Fruit fly (Drosophila melanogaster): Measurements from ENCODE around the gene hdm.

Gene hdm

DNA sequence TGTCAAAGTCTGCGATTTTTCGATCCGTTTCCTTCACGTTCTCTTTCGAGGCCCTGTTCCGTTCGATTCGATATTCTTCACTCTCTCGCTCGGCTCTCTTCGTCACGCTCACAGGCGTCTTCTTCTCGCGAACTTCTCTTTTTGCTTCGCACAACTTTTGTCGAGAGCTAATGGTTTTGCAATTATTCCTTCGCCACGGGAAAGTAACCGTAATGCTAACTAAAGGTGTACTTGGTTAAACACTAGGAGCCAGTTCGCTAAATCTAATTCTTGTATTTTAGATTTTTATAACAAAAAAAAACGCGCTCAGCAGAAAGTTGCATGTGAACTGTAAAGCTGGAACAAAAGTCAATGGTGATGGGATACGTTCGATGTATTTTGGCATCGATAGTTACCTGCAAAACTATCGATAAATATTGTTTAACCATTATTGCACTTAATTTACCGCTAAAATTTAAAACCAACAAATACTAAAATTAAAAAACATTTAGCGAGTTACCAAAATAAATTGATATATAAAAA lies 11.2 kb upstream of the hdm start, which contains the start of gene mahe (continued):
- TF ChIP-seq tll (GFP tag; optimal IDR thresholded peaks at IDR 0.05) (peak in 1 of 2 experiments; percentile 67), CG15514 (GFP tag; optimal IDR thresholded peaks at IDR 0.05) (peak; percentile 33), CG11696 (GFP tag; IDR thresholded peaks at IDR 0.05) (no peak), klu (GFP tag; IDR thresholded peaks at IDR 0.05) (no peak), CG6175 (GFP tag; IDR thresholded peaks at IDR 0.05) (no peak), schlank (tag; optimal IDR thresholded peaks at IDR 0.05) (no peak), pros (GFP tag; optimal IDR thresholded peaks at IDR 0.05) (peak; percentile 46), nerfin-2 (GFP tag; IDR thresholded peaks at IDR 0.05; ENCODE audit: partially characterized antibody) (peak; percentile 59; the same call in 1 of the 2 replicates), kah (GFP tag; optimal IDR thresholded peaks at IDR 0.05) (no peak), Meics (GFP tag; optimal IDR thresholded peaks at IDR 0.05) (no peak), CG14014 (GFP tag; IDR thresholded peaks at IDR 0.05) (no peak), dmrt11E (tag; optimal IDR thresholded peaks at IDR 0.05) (no peak), Awh (GFP tag; IDR thresholded peaks at IDR 0.05) (no peak), jing (GFP tag; optimal IDR thresholded peaks at IDR 0.05) (no peak), crp (GFP tag; optimal IDR thresholded peaks at IDR 0.05) (no peak), CG13424 (tag; optimal IDR thresholded peaks at IDR 0.05) (no peak), oc (tag; optimal IDR thresholded peaks at IDR 0.05) (no peak), cad (GFP tag; optimal IDR thresholded peaks at IDR 0.05) (no peak), CG2116 (GFP tag; optimal IDR thresholded peaks at IDR 0.05) (peak; percentile 91), CG4854 (GFP tag; optimal IDR thresholded peaks at IDR 0.05) (no peak), CG10274 (GFP tag; optimal IDR thresholded peaks at IDR 0.05) (no peak), BEAF-32 (GFP tag; optimal IDR thresholded peaks at IDR 0.05) (peak; percentile 84), CG7839 (tag; optimal IDR thresholded peaks at IDR 0.05) (no peak), Dad (GFP tag; optimal IDR thresholded peaks at IDR 0.05) (no peak), CG6272 (GFP tag; IDR thresholded peaks at IDR 0.05) (no peak), dan (GFP tag; IDR thresholded peaks at IDR 0.05) (no peak), CG18262 (tag; optimal IDR thresholded peaks at IDR 0.05) (no peak), disco-r (GFP tag; optimal IDR thresholded peaks at IDR 0.05) (no peak), vvl (GFP tag; IDR thresholded peaks at IDR 0.05) (peak; percentile 6; the same call in 1 of the 2 replicates), CG15696 (tag; optimal IDR thresholded peaks at IDR 0.05) (no peak), dmrt99B (tag; optimal IDR thresholded peaks at IDR 0.05) (no peak), CTCF (GFP tag; optimal IDR thresholded peaks at IDR 0.05) (no peak), CG17385 (GFP tag; optimal IDR thresholded peaks at IDR 0.05) (peak; percentile 49), CG7786 (GFP tag; optimal IDR thresholded peaks at IDR 0.05) (no peak), NK7.1 (GFP tag; optimal IDR thresholded peaks at IDR 0.05) (no peak), Scr (GFP tag; IDR thresholded peaks at IDR 0.05; ENCODE audit: partially characterized antibody) (peak; percentile 87), dysf (GFP tag; IDR thresholded peaks at IDR 0.05) (no peak), Stat92E (GFP tag; optimal IDR thresholded peaks at IDR 0.05) (no peak), CG12942 (GFP tag; optimal IDR thresholded peaks at IDR 0.05) (no peak), jigr1 (GFP tag; IDR thresholded peaks at IDR 0.05) (no peak; the same call in 2 of the 3 replicates), CG9876 (GFP tag; optimal IDR thresholded peaks at IDR 0.05) (no peak), chn (GFP tag; optimal IDR thresholded peaks at IDR 0.05) (no peak), CG17328 (GFP tag; IDR thresholded peaks at IDR 0.05) (no peak), Hr3 (GFP tag; optimal IDR thresholded peaks at IDR 0.05) (no peak), ATbp (GFP tag; optimal IDR thresholded peaks at IDR 0.05) (no peak), CG17802 (tag; optimal IDR thresholded peaks at IDR 0.05) (no peak), CG8388 (GFP tag; optimal IDR thresholded peaks at IDR 0.05) (no peak), Pdp1 (GFP tag; optimal IDR thresholded peaks at IDR 0.05) (peak in 1 of 2 experiments; percentile 14), CG11723 (GFP tag; optimal IDR thresholded peaks at IDR 0.05) (no peak), repo (GFP tag; optimal IDR thresholded peaks at IDR 0.05) (no peak)
